Fruit fly (Drosophila melanogaster) whole organism, embryonic: ENCODE measurements around the gene VhaPPA1-2.

ENCODE experiments used
- Atf-2 ChIP-seq: fragments of 200-800 bp; sonication (Bioruptor generic); optimal IDR thresholded peaks from 2 replicates; lab custom pipeline; 2016; ENCODE audit warnings: missing biosample characterization, missing genetic modification characterization
- HLH3B ChIP-seq: fragments of 200-800 bp; sonication (Bioruptor generic); IDR thresholded peaks from 2 replicates; pipeline ENCODE4 v1.3.6; 2022; ENCODE audit warnings: missing biosample characterization, missing genetic modification characterization
- Hsf ChIP-seq: fragments of 200-800 bp; sonication (Bioruptor generic); optimal IDR thresholded peaks from 3 replicates; lab custom pipeline; 2016; ENCODE audit warnings: missing biosample characterization, missing genetic modification characterization
- nom ChIP-seq: fragments of 200-800 bp; sonication (Bioruptor generic); optimal IDR thresholded peaks from 2 replicates; lab custom pipeline; 2017; ENCODE audit warnings: missing biosample characterization, missing genetic modification characterization, mild to moderate bottlenecking, moderate library complexity, missing genetic modification reagents

VhaPPA1-2 gene

DNA sequence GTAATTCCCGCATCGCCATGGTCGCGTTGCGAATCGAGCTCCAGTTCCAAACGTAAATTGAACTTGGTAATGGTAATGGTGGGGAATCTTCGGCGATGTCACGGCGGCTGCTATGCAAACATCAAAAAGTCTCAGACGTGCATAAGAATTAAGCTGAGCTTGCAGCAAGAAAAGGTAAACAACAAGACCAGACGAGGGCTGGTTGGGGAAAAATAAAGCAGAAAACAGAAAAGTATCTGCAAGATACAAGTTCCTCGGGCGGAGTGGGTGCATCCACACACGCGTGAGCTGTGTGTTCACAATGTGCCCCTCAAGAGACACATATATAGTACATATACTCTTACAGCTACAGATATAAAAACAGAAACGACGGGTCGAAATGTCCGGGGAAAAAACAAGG lies 47.5 kb downstream of the VhaPPA1-2 start:
- TF ChIP-seq Atf-2 (no peak), HLH3B (no peak), Hsf (no peak), nom (peak; percentile 35)
